Worm (Caenorhabditis elegans) whole organism, L1 larva: ENCODE results near the gene T21B4.15.

ENCODE experiments used
- C34B4.2 ChIP-seq: sonication (generic microtip); optimal IDR thresholded peaks from 2 replicates; lab custom pipeline; 2017; ENCODE audit warnings: mild to moderate bottlenecking, missing genetic modification characterization, missing compliant biosample characterization
- ceh-63 ChIP-seq: fragments of 200-800 bp; sonication (Bioruptor generic); optimal IDR thresholded peaks from 2 replicates; lab custom pipeline; 2018; ENCODE audit warnings: mild to moderate bottlenecking, missing genetic modification characterization, missing compliant biosample characterization
- egl-27 ChIP-seq, 2 experiments: fragments of 150-350 bp in 1 of 2; sonication (generic microtip); optimal IDR thresholded peaks; 3 replicates each; lab custom pipeline; 2017 to 2018; ENCODE audit warnings: missing biosample characterization in 2 of 2, missing genetic modification characterization in 2 of 2, missing genetic modification reagents in 2 of 2
- fos-1 ChIP-seq: fragments of 150-350 bp; optimal IDR thresholded peaks from 2 replicates; lab custom pipeline; 2014; ENCODE audit warnings: missing biosample characterization, missing genetic modification characterization
- lin-35 ChIP-seq, 2 experiments: fragments of 150-350 bp; optimal IDR thresholded peaks; 2 replicates each; lab custom pipeline; 2014; ENCODE audit warnings: missing biosample characterization in 2 of 2, missing genetic modification characterization in 2 of 2, missing genetic modification reagents in 2 of 2
- lin-39 ChIP-seq: fragments of 150-350 bp; optimal IDR thresholded peaks from 2 replicates; lab custom pipeline; 2014; ENCODE audit warnings: missing biosample characterization, missing genetic modification reagents, missing genetic modification characterization
- mep-1 ChIP-seq: fragments of 150-350 bp; optimal IDR thresholded peaks from 2 replicates; lab custom pipeline; 2014; ENCODE audit warnings: missing biosample characterization, missing genetic modification characterization
- nhr-237 ChIP-seq: fragments of 150-350 bp; optimal IDR thresholded peaks from 2 replicates; lab custom pipeline; 2014; ENCODE audit warnings: missing biosample characterization, missing genetic modification characterization
- nhr-90 ChIP-seq: sonication (generic microtip); optimal IDR thresholded peaks from 2 replicates; lab custom pipeline; 2016; ENCODE audit warnings: mild to moderate bottlenecking, missing genetic modification characterization, missing compliant biosample characterization; ENCODE audit not compliant: poor library complexity
- pag-3 ChIP-seq: sonication (generic microtip); optimal IDR thresholded peaks from 2 replicates; lab custom pipeline; 2017; ENCODE audit warnings: missing genetic modification characterization, mild to moderate bottlenecking, missing compliant biosample characterization, antibody characterized with exemption, borderline replicate concordance; ENCODE audit not compliant: insufficient read depth
- snpc-4 ChIP-seq: fragments of 150-350 bp; optimal IDR thresholded peaks from 2 replicates; lab custom pipeline; 2014; ENCODE audit warnings: missing biosample characterization, missing genetic modification characterization
- sup-37 ChIP-seq: fragments of 200-800 bp; sonication (Bioruptor generic); optimal IDR thresholded peaks from 2 replicates; lab custom pipeline; 2018; ENCODE audit warnings: mild to moderate bottlenecking, missing genetic modification characterization, missing compliant biosample characterization
- tbx-2 ChIP-seq: sonication (generic microtip); optimal IDR thresholded peaks from 2 replicates; lab custom pipeline; 2016; ENCODE audit warnings: missing genetic modification characterization, missing compliant biosample characterization
- vab-15 ChIP-seq: sonication (generic microtip); optimal IDR thresholded peaks from 2 replicates; lab custom pipeline; 2017; ENCODE audit warnings: missing genotype, mild to moderate bottlenecking, missing genetic modification characterization, missing compliant biosample characterization

- no peak for TF ChIP-seq C34B4.2 (tag; lab: Kevin White, UChicago)
- TF ChIP-seq egl-27 (tag; optimal IDR thresholded peaks at IDR 0.05; lab: Kevin White, UChicago) = no peak
- no peak for TF ChIP-seq lin-39
- TF ChIP-seq tbx-2 (tag; lab: Kevin White, UChicago) = no peak
- TF ChIP-seq mep-1 (tag; lab: Kevin White, UChicago) = no peak
- TF ChIP-seq fos-1 (tag; lab: Kevin White, UChicago) = no peak
- TF ChIP-seq vab-15 (tag; lab: Kevin White, UChicago) = no peak
- TF ChIP-seq ceh-63 = no peak
- TF ChIP-seq sup-37 = no peak
- no peak for TF ChIP-seq snpc-4
- TF ChIP-seq lin-35 (GFP tag; optimal IDR thresholded peaks at IDR 0.05; lab: Kevin White, UChicago) = no peak
- TF ChIP-seq nhr-90 (tag; lab: Kevin White, UChicago) = no peak
- TF ChIP-seq pag-3 (tag; lab: Kevin White, UChicago) = no peak
- TF ChIP-seq nhr-237 = no peak
Measured at ce11 chrII:12535297-12535803, 45.3 kb downstream of the T21B4.15 start, which contains the start of gene nimk-1.
